Worm (Caenorhabditis elegans) whole organism, L3 larva: Measurements from ENCODE around the gene msp-65.

ENCODE experiments used
- elt-1 ChIP-seq: fragments of 150-350 bp; optimal IDR thresholded peaks from 2 replicates; lab custom pipeline; 2014; ENCODE audit warnings: missing biosample characterization, missing genetic modification characterization
- elt-3 ChIP-seq, 3 experiments: fragments of 150-350 bp in 1 of 3; sonication (generic microtip) in 2 of 3; optimal IDR thresholded peaks; 2 replicates in 2 of 3; 4 replicates in 1 of 3; lab custom pipeline; 2014 to 2017; ENCODE audit warnings: missing biosample characterization in 3 of 3, missing genetic modification characterization in 3 of 3
- fkh-2 ChIP-seq: fragments of 150-350 bp; optimal IDR thresholded peaks from 2 replicates; lab custom pipeline; 2014; ENCODE audit warnings: missing biosample characterization, missing genetic modification reagents, missing genetic modification characterization
- mdl-1 ChIP-seq: fragments of 150-350 bp; optimal IDR thresholded peaks from 2 replicates; lab custom pipeline; 2014; ENCODE audit warnings: missing biosample characterization, missing genetic modification characterization
- nhr-12 ChIP-seq: fragments of 150-350 bp; optimal IDR thresholded peaks from 2 replicates; lab custom pipeline; 2014; ENCODE audit warnings: missing biosample characterization, missing genetic modification characterization
- snpc-4 ChIP-seq: fragments of 150-350 bp; optimal IDR thresholded peaks from 2 replicates; lab custom pipeline; 2014; ENCODE audit warnings: missing biosample characterization, missing genetic modification characterization

DNA sequence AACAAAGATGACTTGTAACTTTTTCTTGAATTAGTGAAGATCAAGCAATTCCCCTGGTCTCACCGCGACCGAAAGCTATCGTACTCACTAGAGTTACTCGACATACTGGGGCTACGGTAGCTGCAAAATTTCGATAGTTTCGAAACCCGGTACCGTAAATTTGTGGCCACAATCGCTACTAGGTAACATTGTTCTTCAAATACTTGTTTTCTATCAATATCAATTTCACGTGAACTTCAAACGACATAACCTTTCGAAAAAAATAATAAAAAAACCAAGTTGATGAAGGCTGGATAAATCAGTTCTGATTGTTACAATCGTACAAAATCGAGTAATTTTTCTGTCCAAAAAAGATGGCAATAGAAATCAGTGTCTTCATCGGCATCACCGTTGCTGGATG lies 43.8 kb upstream of the msp-65 start, which contains the start of gene F36H12.3:
- no peak for TF ChIP-seq nhr-12 (tag; lab: Kevin White, UChicago)
- TF ChIP-seq fkh-2 (tag; lab: Kevin White, UChicago), result no peak
- TF ChIP-seq mdl-1 (tag; lab: Kevin White, UChicago), result no peak
- no peak for TF ChIP-seq elt-3 (tag; optimal IDR thresholded peaks at IDR 0.05; lab: Kevin White, UChicago)
- TF ChIP-seq elt-1 (tag; lab: Kevin White, UChicago), result no peak
- TF ChIP-seq snpc-4, result no peak
